Fruit fly (Drosophila melanogaster): ENCODE measurements around the gene Hf.

Hf gene

DNA sequence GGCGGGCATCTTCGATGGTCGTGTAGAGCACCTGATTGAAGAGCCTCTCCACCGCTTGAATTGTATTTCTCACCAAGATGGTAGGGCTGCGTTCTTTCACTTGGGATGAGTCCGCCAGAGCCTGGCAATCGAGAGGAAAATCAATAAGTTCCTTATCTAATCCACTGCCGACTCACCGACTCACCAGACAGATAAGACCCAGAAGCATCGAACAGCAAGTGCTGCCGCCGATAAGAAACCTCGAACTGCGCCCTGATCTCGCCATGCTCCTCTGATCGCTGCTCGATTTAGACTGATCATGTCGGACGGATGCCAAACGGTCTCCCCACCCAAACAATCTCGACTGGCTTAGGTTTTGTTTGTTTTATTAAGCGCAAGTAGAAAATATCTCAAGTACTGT, at the start of gene Hf:
Gene Hf (minus strand): TSS at position 296 of the 400 bp plus-strand sequence.
- TF ChIP-seq Mio (GFP tag; optimal IDR thresholded peaks at IDR 0.05) = no peak
- TF ChIP-seq CG9705 (GFP tag; optimal IDR thresholded peaks at IDR 0.05) = no peak
- TF ChIP-seq jim (GFP tag; optimal IDR thresholded peaks at IDR 0.05) = no peak
- no peak for TF ChIP-seq foxo (GFP tag; optimal IDR thresholded peaks at IDR 0.05)
- no peak for TF ChIP-seq Vsx2 (GFP tag; optimal IDR thresholded peaks at IDR 0.05; ENCODE audit: partially characterized antibody)
- no peak for TF ChIP-seq CrebA (GFP tag; optimal IDR thresholded peaks at IDR 0.05; ENCODE audit: borderline replicate concordance)
- no peak for TF ChIP-seq sage (GFP tag; optimal IDR thresholded peaks at IDR 0.05)
- TF ChIP-seq Hnf4 (GFP tag; optimal IDR thresholded peaks at IDR 0.05) = no peak
- no peak for TF ChIP-seq dl (GFP tag; optimal IDR thresholded peaks at IDR 0.05; ENCODE audit: insufficient read depth in 1 of 2, partially characterized antibody in 2 of 2)
- no peak for TF ChIP-seq dmrt93B (GFP tag; optimal IDR thresholded peaks at IDR 0.05)
- no peak for TF ChIP-seq h (GFP tag; optimal IDR thresholded peaks at IDR 0.05)
- no peak for TF ChIP-seq usp (GFP tag; optimal IDR thresholded peaks at IDR 0.05)
- TF ChIP-seq Dfd (GFP tag; optimal IDR thresholded peaks at IDR 0.05) = no peak
- no peak for TF ChIP-seq sv (GFP tag; optimal IDR thresholded peaks at IDR 0.05)
- TF ChIP-seq OdsH (GFP tag; optimal IDR thresholded peaks at IDR 0.05) = no peak

DNA sequence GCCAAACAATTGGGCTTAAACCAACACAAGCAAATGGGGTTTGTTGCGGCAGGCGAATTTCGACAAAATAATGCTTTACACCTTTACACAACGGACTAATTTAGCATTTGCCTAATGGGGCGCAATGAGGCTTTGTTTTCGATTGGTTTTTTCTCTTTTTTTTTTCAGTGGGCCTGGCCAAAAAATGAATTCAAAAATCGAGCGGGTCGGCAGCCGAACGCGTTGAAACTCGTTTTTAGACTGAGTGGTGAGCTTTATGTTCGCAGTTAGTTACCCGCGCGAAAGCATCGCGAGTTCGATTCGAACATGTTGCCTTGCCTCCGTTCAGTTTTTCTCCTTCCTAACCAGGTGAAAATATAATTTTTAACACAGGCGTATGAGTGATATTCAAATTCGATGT, 49.6 kb upstream of the Hf start, which contains the start of gene CG43861:
Gene CG43861 (minus strand): TSS at position 228 of the 400 bp plus-strand sequence.
- no peak for TF ChIP-seq pan (optimal IDR thresholded peaks at IDR 0.05)
- TF ChIP-seq CG9705 (GFP tag; optimal IDR thresholded peaks at IDR 0.05) = no peak
- TF ChIP-seq ey (GFP tag; optimal IDR thresholded peaks at IDR 0.05) = peak; percentile 3
- no peak for TF ChIP-seq Myc (optimal IDR thresholded peaks at IDR 0.05)
- no peak for TF ChIP-seq Dif (GFP tag; optimal IDR thresholded peaks at IDR 0.05; ENCODE audit: partially characterized antibody)
- no peak for TF ChIP-seq foxo (GFP tag; optimal IDR thresholded peaks at IDR 0.05)
- TF ChIP-seq fru (GFP tag; optimal IDR thresholded peaks at IDR 0.05) = peak; percentile 29
- TF ChIP-seq rgr (GFP tag; optimal IDR thresholded peaks at IDR 0.05) = peak; percentile 19
- no peak for TF ChIP-seq dl (GFP tag; optimal IDR thresholded peaks at IDR 0.05; ENCODE audit: insufficient read depth in 1 of 2, partially characterized antibody in 2 of 2)
- TF ChIP-seq br (GFP tag; optimal IDR thresholded peaks at IDR 0.05) = no peak
- no peak for TF ChIP-seq CG32264 (GFP tag; optimal IDR thresholded peaks at IDR 0.05)

- TF ChIP-seq woc (GFP tag; optimal IDR thresholded peaks at IDR 0.05) (no peak), Myc (optimal IDR thresholded peaks at IDR 0.05) (no peak), pan (optimal IDR thresholded peaks at IDR 0.05) (no peak), sv (GFP tag; optimal IDR thresholded peaks at IDR 0.05) (no peak), Rel (GFP tag; optimal IDR thresholded peaks at IDR 0.05) (no peak), Rel (tag; optimal IDR thresholded peaks at IDR 0.05) (no peak), Dif (GFP tag; optimal IDR thresholded peaks at IDR 0.05; ENCODE audit: partially characterized antibody) (no peak), usp (GFP tag; optimal IDR thresholded peaks at IDR 0.05) (no peak), br (GFP tag; optimal IDR thresholded peaks at IDR 0.05) (no peak), CG9705 (GFP tag; optimal IDR thresholded peaks at IDR 0.05) (no peak), brk (GFP tag; optimal IDR thresholded peaks at IDR 0.05) (no peak), rgr (GFP tag; optimal IDR thresholded peaks at IDR 0.05) (no peak), N (GFP tag; optimal IDR thresholded peaks at IDR 0.05) (no peak), lola (GFP tag; optimal IDR thresholded peaks at IDR 0.05) (no peak), h (GFP tag; optimal IDR thresholded peaks at IDR 0.05) (no peak), ey (GFP tag; optimal IDR thresholded peaks at IDR 0.05) (no peak), dsf (GFP tag; optimal IDR thresholded peaks at IDR 0.05; ENCODE audit: borderline replicate concordance) (no peak), sage (GFP tag; optimal IDR thresholded peaks at IDR 0.05) (no peak), GATAd (GFP tag; optimal IDR thresholded peaks at IDR 0.05) (no peak), tai (GFP tag; optimal IDR thresholded peaks at IDR 0.05) (no peak)
These were observed 49.0 kb upstream of the Hf start for dm6 chr2L:20016448-20016847.

- TF ChIP-seq dmrt93B (GFP tag; optimal IDR thresholded peaks at IDR 0.05) (no peak), CG32264 (GFP tag; optimal IDR thresholded peaks at IDR 0.05) (no peak), rgr (GFP tag; optimal IDR thresholded peaks at IDR 0.05) (no peak), tai (GFP tag; optimal IDR thresholded peaks at IDR 0.05) (no peak), Hr83 (GFP tag; optimal IDR thresholded peaks at IDR 0.05; ENCODE audit: poor library complexity, severe bottlenecking) (no peak), dsf (GFP tag; optimal IDR thresholded peaks at IDR 0.05; ENCODE audit: borderline replicate concordance) (no peak), woc (GFP tag; optimal IDR thresholded peaks at IDR 0.05) (no peak), Abd-B (GFP tag; optimal IDR thresholded peaks at IDR 0.05) (no peak)
These were observed 37.6 kb upstream of the Hf start for dm6 chr2L:20005064-20005463.

Data from whole organism, wandering third instar larva.